Fruit fly (Drosophila melanogaster) whole organism, adult: ENCODE results near the gene CG14185.

Source experiments
- CG5204 ChIP-seq: fragments of 200-800 bp; sonication (Bioruptor generic); optimal IDR thresholded peaks from 2 replicates; lab custom pipeline; 2016; ENCODE audit warnings: missing biosample characterization, missing genetic modification characterization
- bab1 ChIP-seq: fragments of 200-800 bp; sonication (Bioruptor generic); optimal IDR thresholded peaks from 3 replicates; lab custom pipeline; 2019; ENCODE audit warnings: missing biosample characterization, mild to moderate bottlenecking, missing genetic modification characterization, moderate library complexity

DNA sequence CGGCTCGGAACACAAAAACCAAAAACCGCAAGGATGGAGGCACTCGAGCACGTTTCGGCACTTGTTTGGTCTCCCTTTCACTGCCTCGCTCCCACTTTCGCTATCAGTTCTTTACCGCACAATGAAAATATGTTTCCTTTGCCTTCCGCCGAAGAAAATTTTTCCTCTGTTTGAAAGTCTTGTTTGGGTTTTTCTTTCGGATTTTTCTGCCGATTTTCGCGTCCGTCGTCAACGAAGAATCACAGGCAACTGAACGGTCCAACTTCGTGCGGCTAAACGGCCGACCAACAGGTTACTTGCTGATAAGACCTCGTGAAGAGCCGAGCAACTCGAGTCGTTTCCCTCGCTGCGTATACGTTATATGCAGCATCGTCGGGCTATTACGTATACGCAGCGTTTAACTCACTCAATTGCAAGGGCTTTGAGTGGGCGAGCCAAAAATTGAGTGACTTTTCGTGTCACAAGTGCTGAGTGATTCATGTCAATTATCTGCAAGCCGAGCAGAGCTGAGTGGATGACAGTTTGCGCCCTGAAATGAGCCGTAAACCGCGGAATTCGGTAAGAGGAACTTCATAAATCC lies 17.0 kb upstream of the CG14185 start, which contains the start of gene sNPF-R:
- no peak for TF ChIP-seq bab1
- no peak for TF ChIP-seq CG5204 (GFP tag; lab: Kevin White, UChicago)
